Worm (Caenorhabditis elegans) whole organism, late embryonic: Measurements from ENCODE around the gene F23H12.7.

Experiments
- C08G9.2 ChIP-seq: sonication (generic microtip); optimal IDR thresholded peaks from 2 replicates; lab custom pipeline; 2016; ENCODE audit warnings: mild to moderate bottlenecking, missing genetic modification characterization, moderate library complexity, missing compliant biosample characterization
- C38D4.7 ChIP-seq: fragments of 200-800 bp; sonication (Bioruptor generic); optimal IDR thresholded peaks from 2 replicates; lab custom pipeline; 2018; ENCODE audit warnings: mild to moderate bottlenecking, missing genetic modification characterization, moderate library complexity, missing compliant biosample characterization
- K02D7.2 ChIP-seq: sonication (generic microtip); optimal IDR thresholded peaks from 2 replicates; lab custom pipeline; 2017; ENCODE audit warnings: mild to moderate bottlenecking, missing genetic modification characterization, missing compliant biosample characterization
- Y22D7AL.16 ChIP-seq: sonication (generic microtip); optimal IDR thresholded peaks from 2 replicates; lab custom pipeline; 2016; ENCODE audit warnings: missing genetic modification characterization, missing compliant biosample characterization
- ahr-1 ChIP-seq: sonication (generic microtip); optimal IDR thresholded peaks from 2 replicates; lab custom pipeline; 2016; ENCODE audit warnings: missing genetic modification characterization, missing compliant biosample characterization
- ama-1 ChIP-seq: fragments of 150-350 bp; optimal IDR thresholded peaks from 2 replicates; lab custom pipeline; 2014
- ceh-14 ChIP-seq: sonication (generic microtip); optimal IDR thresholded peaks from 2 replicates; lab custom pipeline; 2016; ENCODE audit warnings: missing genotype, missing genetic modification characterization, missing compliant biosample characterization
- ceh-18 ChIP-seq: sonication (generic microtip); optimal IDR thresholded peaks from 2 replicates; lab custom pipeline; 2016; ENCODE audit warnings: missing genetic modification characterization, missing compliant biosample characterization
- ceh-2 ChIP-seq: sonication (generic microtip); optimal IDR thresholded peaks from 2 replicates; lab custom pipeline; 2016; ENCODE audit warnings: missing genotype, missing genetic modification characterization, missing compliant biosample characterization
- ceh-22 ChIP-seq: sonication (generic microtip); optimal IDR thresholded peaks from 2 replicates; lab custom pipeline; 2017; ENCODE audit warnings: missing biosample characterization, missing genetic modification characterization
- ceh-30 ChIP-seq: fragments of 150-350 bp; optimal IDR thresholded peaks from 2 replicates; lab custom pipeline; 2014; ENCODE audit warnings: missing biosample characterization, missing genetic modification characterization
- ceh-6 ChIP-seq: fragments of 200-800 bp; sonication (Bioruptor generic); optimal IDR thresholded peaks from 2 replicates; lab custom pipeline; 2018; ENCODE audit warnings: mild to moderate bottlenecking, missing genetic modification characterization, missing compliant biosample characterization
- ceh-9 ChIP-seq: sonication (generic microtip); optimal IDR thresholded peaks from 2 replicates; lab custom pipeline; 2016; ENCODE audit warnings: mild to moderate bottlenecking, missing genetic modification characterization, inconsistent platforms, missing compliant biosample characterization
- dve-1 ChIP-seq: sonication (generic microtip); optimal IDR thresholded peaks from 2 replicates; lab custom pipeline; 2017; ENCODE audit warnings: antibody characterized with exemption, mild to moderate bottlenecking, missing genetic modification characterization, missing compliant biosample characterization
- elt-4 ChIP-seq: sonication (generic microtip); optimal IDR thresholded peaks from 2 replicates; lab custom pipeline; 2016; ENCODE audit warnings: missing genetic modification characterization, missing compliant biosample characterization
- eyg-1 ChIP-seq: sonication (generic microtip); optimal IDR thresholded peaks from 2 replicates; lab custom pipeline; 2016; ENCODE audit warnings: missing genotype, missing genetic modification characterization, missing compliant biosample characterization
- fkh-10 ChIP-seq: fragments of 150-350 bp; optimal IDR thresholded peaks from 2 replicates; lab custom pipeline; 2014; ENCODE audit warnings: missing biosample characterization, missing genetic modification reagents, missing genetic modification characterization
- gmeb-2 ChIP-seq: sonication (generic microtip); optimal IDR thresholded peaks from 2 replicates; lab custom pipeline; 2016; ENCODE audit warnings: missing genetic modification characterization, inconsistent platforms, missing compliant biosample characterization
- hlh-15 ChIP-seq: sonication (generic microtip); optimal IDR thresholded peaks from 2 replicates; lab custom pipeline; 2016; ENCODE audit warnings: missing genetic modification characterization, missing compliant biosample characterization
- madf-2 ChIP-seq: sonication (generic microtip); optimal IDR thresholded peaks from 2 replicates; lab custom pipeline; 2017; ENCODE audit warnings: missing genetic modification characterization, missing compliant biosample characterization
- mec-3 ChIP-seq: sonication (generic microtip); optimal IDR thresholded peaks from 2 replicates; lab custom pipeline; 2016; ENCODE audit warnings: borderline replicate concordance, missing genetic modification characterization, missing compliant biosample characterization
- nfya-1 ChIP-seq: sonication (generic microtip); optimal IDR thresholded peaks from 2 replicates; lab custom pipeline; 2017; ENCODE audit warnings: missing genetic modification characterization, mild to moderate bottlenecking, missing compliant biosample characterization, antibody characterized with exemption, moderate library complexity
- nhr-11 ChIP-seq: fragments of 150-350 bp; optimal IDR thresholded peaks from 2 replicates; lab custom pipeline; 2014; ENCODE audit warnings: missing biosample characterization, missing genetic modification characterization
- npax-4 ChIP-seq: sonication (generic microtip); optimal IDR thresholded peaks from 2 replicates; lab custom pipeline; 2016; ENCODE audit warnings: missing genetic modification characterization, missing compliant biosample characterization
- pag-3 ChIP-seq: sonication (generic microtip); optimal IDR thresholded peaks from 2 replicates; lab custom pipeline; 2016; ENCODE audit warnings: missing compliant biosample characterization, missing genetic modification characterization, borderline replicate concordance
- pat-9 ChIP-seq: fragments of 200-800 bp; sonication (Bioruptor generic); optimal IDR thresholded peaks from 2 replicates; lab custom pipeline; 2018; ENCODE audit warnings: mild to moderate bottlenecking, missing genetic modification characterization, moderate library complexity, missing compliant biosample characterization
- pha-2 ChIP-seq: sonication (generic microtip); optimal IDR thresholded peaks from 2 replicates; lab custom pipeline; 2017; ENCODE audit warnings: mild to moderate bottlenecking, missing genetic modification characterization, missing compliant biosample characterization
- pha-4 ChIP-seq: fragments of 150-350 bp; optimal IDR thresholded peaks from 2 replicates; lab custom pipeline; 2018; ENCODE audit warnings: missing biosample characterization, missing genetic modification reagents, missing genetic modification characterization
- pros-1 ChIP-seq: fragments of 150-350 bp; optimal IDR thresholded peaks from 2 replicates; lab custom pipeline; 2014; ENCODE audit warnings: missing biosample characterization, missing genetic modification reagents, missing genetic modification characterization
- sox-2 ChIP-seq: fragments of 200-800 bp; sonication (Bioruptor generic); IDR thresholded peaks from 2 replicates; pipeline ENCODE4 v1.3.6; 2022; ENCODE audit warnings: missing genetic modification reagents, missing genetic modification characterization, missing compliant biosample characterization
- syd-9 ChIP-seq: sonication (generic microtip); optimal IDR thresholded peaks from 2 replicates; lab custom pipeline; 2016; ENCODE audit warnings: mild to moderate bottlenecking, missing genetic modification characterization, moderate library complexity, missing compliant biosample characterization
- tbx-2 ChIP-seq: sonication (generic microtip); optimal IDR thresholded peaks from 2 replicates; lab custom pipeline; 2016; ENCODE audit warnings: missing genetic modification characterization, missing compliant biosample characterization
- tbx-7 ChIP-seq: sonication (generic microtip); optimal IDR thresholded peaks from 2 replicates; lab custom pipeline; 2016; ENCODE audit warnings: missing genotype, missing genetic modification characterization, missing compliant biosample characterization
- ttx-3 ChIP-seq: sonication (generic microtip); optimal IDR thresholded peaks from 2 replicates; lab custom pipeline; 2016; ENCODE audit warnings: missing genetic modification reagents, missing genetic modification characterization, missing compliant biosample characterization
- unc-3 ChIP-seq, 2 experiments: fragments of 200-800 bp in 1 of 2; sonication (Bioruptor generic) in 1 of 2; sonication (generic microtip) in 1 of 2; conservative IDR thresholded peaks in 1 of 2; optimal IDR thresholded peaks in 1 of 2; 2 replicates each; pipeline versions ENCODE4 v1.3.6 to Lab custom; 2016 to 2022; ENCODE audit warnings: missing compliant biosample characterization in 2 of 2, missing genetic modification characterization in 2 of 2, missing genetic modification reagents in 1 of 2
- unc-42 ChIP-seq: sonication (generic microtip); optimal IDR thresholded peaks from 2 replicates; lab custom pipeline; 2016; ENCODE audit warnings: missing genotype, missing genetic modification characterization, missing compliant biosample characterization
- zip-5 ChIP-seq: sonication (generic microtip); optimal IDR thresholded peaks from 2 replicates; lab custom pipeline; 2016; ENCODE audit warnings: missing genetic modification characterization, missing compliant biosample characterization

F23H12.7 gene

ce11 chrV:12343419-12343969 is 28.0 kb upstream of the F23H12.7 start, which contains the start of gene tomm-20 (continued):
- peak; percentile 25 for TF ChIP-seq ceh-2
- no peak for TF ChIP-seq ama-1 (lab: Kevin White, UChicago)
- TF ChIP-seq, all 69 proteins: peak for 36

ce11 chrV:12344845-12345244 is 26.6 kb upstream of the F23H12.7 start, which contains the start of gene F23H12.3:
Gene F23H12.3 (plus strand): TSS chrV:12345145.
- TF ChIP-seq pag-3 (tag; lab: Kevin White, UChicago): no peak
- no peak for TF ChIP-seq nfya-1 (tag; lab: Kevin White, UChicago)
- TF ChIP-seq ceh-2: no peak
- no peak for TF ChIP-seq pha-2 (tag; lab: Kevin White, UChicago)
- no peak for TF ChIP-seq pha-4
- no peak for TF ChIP-seq hlh-15 (tag; lab: Kevin White, UChicago)
- no peak for TF ChIP-seq zip-5 (tag; lab: Kevin White, UChicago)
- no peak for TF ChIP-seq npax-4 (tag; lab: Kevin White, UChicago)
- TF ChIP-seq elt-4 (tag; lab: Kevin White, UChicago): no peak
- TF ChIP-seq madf-2 (tag; lab: Kevin White, UChicago): no peak
- TF ChIP-seq fkh-10 (GFP tag; lab: Kevin White, UChicago): no peak
- TF ChIP-seq gmeb-2 (tag; lab: Kevin White, UChicago): no peak
- no peak for TF ChIP-seq eyg-1 (tag; lab: Kevin White, UChicago)
- TF ChIP-seq syd-9 (tag; lab: Kevin White, UChicago): no peak
- no peak for TF ChIP-seq ceh-30 (tag; lab: Kevin White, UChicago)

ce11 chrV:12345808-12346207 is 25.7 kb upstream of the F23H12.7 start, which contains the start of gene snb-2:
Gene snb-2 (minus strand): TSS chrV:12345908.
- TF ChIP-seq eyg-1 (tag; lab: Kevin White, UChicago) (no peak), tbx-2 (no peak), fkh-10 (GFP tag; lab: Kevin White, UChicago) (no peak), nfya-1 (tag; lab: Kevin White, UChicago) (no peak), ceh-30 (tag; lab: Kevin White, UChicago) (no peak), elt-4 (tag; lab: Kevin White, UChicago) (no peak), pag-3 (tag; lab: Kevin White, UChicago) (no peak), unc-42 (tag; lab: Kevin White, UChicago) (no peak), ceh-18 (tag; lab: Kevin White, UChicago) (no peak), K02D7.2 (no peak), tbx-7 (no peak), pha-2 (tag; lab: Kevin White, UChicago) (no peak), pat-9 (tag; lab: Kevin White, UChicago) (no peak), ceh-22 (tag; lab: Kevin White, UChicago) (no peak)

DNA sequence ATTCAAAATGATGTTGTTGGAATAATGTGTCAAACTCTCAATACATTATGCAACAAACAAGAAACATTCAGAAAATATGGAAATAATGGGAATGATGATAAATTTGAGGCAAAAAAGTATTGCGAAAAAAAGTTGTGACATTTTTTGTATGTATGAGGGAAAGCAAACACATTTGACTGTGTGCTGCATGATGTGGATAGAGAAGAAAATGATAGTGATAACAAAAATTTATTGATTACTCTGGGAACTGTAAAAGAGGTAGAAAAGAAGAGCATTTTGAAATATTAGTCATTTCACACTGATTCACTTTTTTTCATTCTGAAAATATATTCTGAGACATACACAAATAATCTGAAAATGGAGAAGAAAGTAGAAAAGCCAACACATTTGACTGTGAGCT is 23.6 kb upstream of the F23H12.7 start:
- no peak for TF ChIP-seq dve-1
- no peak for TF ChIP-seq ceh-6 (GFP tag; lab: Kevin White, UChicago)
- no peak for TF ChIP-seq hlh-15 (tag; lab: Kevin White, UChicago)
- no peak for TF ChIP-seq mec-3 (tag; lab: Kevin White, UChicago)
- no peak for TF ChIP-seq Y22D7AL.16 (tag; lab: Kevin White, UChicago)
- TF ChIP-seq ceh-9 (tag; lab: Kevin White, UChicago): no peak
- TF ChIP-seq npax-4 (tag; lab: Kevin White, UChicago): no peak
- TF ChIP-seq pros-1 (tag; lab: Kevin White, UChicago): no peak
- TF ChIP-seq C38D4.7 (GFP tag; lab: Kevin White, UChicago): no peak
- no peak for TF ChIP-seq nhr-11
- TF ChIP-seq unc-3 (GFP tag; conservative IDR thresholded peaks at IDR 0.05; lab: Robert Waterston, UW): no peak
- TF ChIP-seq unc-3 (tag; optimal IDR thresholded peaks at IDR 0.05; lab: Kevin White, UChicago): no peak
- no peak for TF ChIP-seq ahr-1 (tag; lab: Kevin White, UChicago)
- TF ChIP-seq C08G9.2: no peak
- no peak for TF ChIP-seq ttx-3 (tag; lab: Kevin White, UChicago)
- TF ChIP-seq pat-9 (tag; lab: Kevin White, UChicago): no peak
- TF ChIP-seq sox-2 (GFP tag; lab: Robert Waterston, UW): no peak
- TF ChIP-seq ceh-22 (tag; lab: Kevin White, UChicago): no peak
- no peak for TF ChIP-seq pha-4
- TF ChIP-seq ceh-14 (tag; lab: Kevin White, UChicago): no peak
